Fruit fly (Drosophila melanogaster) whole organism, embryonic: ENCODE data around the gene Rtnl1.

Source experiments
- Atf-2 ChIP-seq: fragments of 200-800 bp; sonication (Bioruptor generic); optimal IDR thresholded peaks from 2 replicates; lab custom pipeline; 2016; ENCODE audit warnings: missing biosample characterization, missing genetic modification characterization
- BEAF-32 ChIP-seq: fragments of 200-800 bp; sonication (Bioruptor generic); optimal IDR thresholded peaks from 3 replicates; lab custom pipeline; 2017; ENCODE audit warnings: missing biosample characterization, missing genetic modification characterization, mild to moderate bottlenecking, moderate library complexity, missing genetic modification reagents
- Bdp1 ChIP-seq: fragments of 200-800 bp; sonication (Bioruptor generic); optimal IDR thresholded peaks from 3 replicates; lab custom pipeline; 2016; ENCODE audit warnings: missing biosample characterization, missing genetic modification characterization
- Blimp-1 ChIP-seq: fragments of 200-800 bp; sonication (Bioruptor generic); optimal IDR thresholded peaks from 3 replicates; lab custom pipeline; 2018; ENCODE audit warnings: missing biosample characterization, missing genetic modification characterization, mild to moderate bottlenecking, moderate library complexity, missing genetic modification reagents
- Bteb2 ChIP-seq: fragments of 200-800 bp; sonication (Bioruptor generic); optimal IDR thresholded peaks from 2 replicates; lab custom pipeline; 2016; ENCODE audit warnings: missing biosample characterization, missing genetic modification characterization
- CG12104 ChIP-seq: fragments of 200-800 bp; sonication (Bioruptor generic); optimal IDR thresholded peaks from 3 replicates; lab custom pipeline; 2016; ENCODE audit warnings: missing biosample characterization, missing genetic modification characterization
- CG12299 ChIP-seq: fragments of 200-800 bp; sonication (Bioruptor generic); optimal IDR thresholded peaks from 2 replicates; lab custom pipeline; 2018; ENCODE audit warnings: missing biosample characterization, mild to moderate bottlenecking, missing genetic modification characterization
- CG12391 ChIP-seq: fragments of 200-800 bp; sonication (Bioruptor generic); optimal IDR thresholded peaks from 3 replicates; lab custom pipeline; 2018; ENCODE audit warnings: missing biosample characterization, mild to moderate bottlenecking, missing genetic modification characterization, moderate library complexity
- CG14050 ChIP-seq: fragments of 200-800 bp; sonication (Bioruptor generic); IDR thresholded peaks from 3 replicates; pipeline ENCODE4 v1.3.6; 2022; ENCODE audit warnings: missing biosample characterization, missing genetic modification characterization
- CG1529 ChIP-seq: fragments of 200-800 bp; sonication (Bioruptor generic); optimal IDR thresholded peaks from 3 replicates; lab custom pipeline; 2018; ENCODE audit warnings: missing biosample characterization, missing genetic modification characterization
- CG17186 ChIP-seq: fragments of 200-800 bp; sonication (Bioruptor generic); optimal IDR thresholded peaks from 3 replicates; lab custom pipeline; 2017; ENCODE audit warnings: missing biosample characterization, missing genetic modification reagents, missing genetic modification characterization
- CG17829 ChIP-seq: fragments of 200-800 bp; optimal IDR thresholded peaks from 2 replicates; lab custom pipeline; 2019; ENCODE audit warnings: missing biosample characterization, mild to moderate bottlenecking, missing genetic modification characterization, moderate library complexity
- CG18262 ChIP-seq: fragments of 200-800 bp; optimal IDR thresholded peaks from 3 replicates; lab custom pipeline; 2019; ENCODE audit warnings: missing biosample characterization, mild to moderate bottlenecking, missing genetic modification characterization, moderate library complexity
- CG33213 ChIP-seq: fragments of 200-800 bp; sonication (Bioruptor generic); optimal IDR thresholded peaks from 3 replicates; lab custom pipeline; 2016; ENCODE audit warnings: missing biosample characterization, missing genetic modification characterization
- CG34422 ChIP-seq: fragments of 200-800 bp; sonication (Bioruptor generic); IDR thresholded peaks from 3 replicates; pipeline ENCODE4 v1.3.6; 2022; ENCODE audit warnings: missing biosample characterization, missing genetic modification characterization
- CG4328 ChIP-seq: fragments of 200-800 bp; sonication (Bioruptor generic); optimal IDR thresholded peaks from 3 replicates; lab custom pipeline; 2017; ENCODE audit warnings: missing biosample characterization, missing genetic modification reagents, missing genetic modification characterization
- CG4617 ChIP-seq: fragments of 200-800 bp; sonication (Bioruptor generic); optimal IDR thresholded peaks from 3 replicates; lab custom pipeline; 2016; ENCODE audit warnings: missing biosample characterization, missing genetic modification characterization, borderline replicate concordance
- CG5245 ChIP-seq: fragments of 200-800 bp; sonication (Bioruptor generic); optimal IDR thresholded peaks from 3 replicates; lab custom pipeline; 2016; ENCODE audit warnings: missing biosample characterization, missing genetic modification characterization
- CG7556 ChIP-seq: fragments of 200-800 bp; sonication (Bioruptor generic); optimal IDR thresholded peaks from 2 replicates; lab custom pipeline; 2017; ENCODE audit warnings: missing biosample characterization, mild to moderate bottlenecking, missing genetic modification characterization
- CG7786 ChIP-seq: fragments of 200-800 bp; sonication (Bioruptor generic); optimal IDR thresholded peaks from 2 replicates; lab custom pipeline; 2016; ENCODE audit warnings: missing biosample characterization, missing genetic modification characterization
- CG8388 ChIP-seq: fragments of 200-800 bp; sonication (Bioruptor generic); optimal IDR thresholded peaks from 2 replicates; lab custom pipeline; 2019; ENCODE audit warnings: missing biosample characterization, mild to moderate bottlenecking, missing genetic modification characterization, moderate library complexity
- CG8924 ChIP-seq: fragments of 200-800 bp; optimal IDR thresholded peaks from 3 replicates; lab custom pipeline; 2019; ENCODE audit warnings: missing biosample characterization, mild to moderate bottlenecking, missing genetic modification characterization, moderate library complexity
- D19B ChIP-seq: fragments of 200-800 bp; sonication (Bioruptor generic); optimal IDR thresholded peaks from 2 replicates; lab custom pipeline; 2017; ENCODE audit warnings: missing biosample characterization, mild to moderate bottlenecking, missing genetic modification characterization
- Dref ChIP-seq: fragments of 200-800 bp; sonication (Bioruptor generic); IDR thresholded peaks from 2 replicates; pipeline ENCODE4 v1.3.6; 2022; ENCODE audit warnings: missing biosample characterization, missing genetic modification characterization
- Eip74EF ChIP-seq, 2 experiments: fragments of 200-800 bp in 1 of 2; fragments of >200 bp in 1 of 2; sonication (Bioruptor generic) in 1 of 2; optimal IDR thresholded peaks; 2 replicates each; lab custom pipeline; 2017 to 2019; ENCODE audit warnings: missing biosample characterization in 2 of 2, missing genetic modification characterization in 2 of 2, mild to moderate bottlenecking in 1 of 2, moderate library complexity in 1 of 2
- Hsf ChIP-seq: fragments of 200-800 bp; sonication (Bioruptor generic); optimal IDR thresholded peaks from 3 replicates; lab custom pipeline; 2016; ENCODE audit warnings: missing biosample characterization, missing genetic modification characterization
- Lpt ChIP-seq: fragments of >200 bp; optimal IDR thresholded peaks from 2 replicates; lab custom pipeline; 2018; ENCODE audit warnings: missing biosample characterization, missing genetic modification characterization
- NFAT ChIP-seq: fragments of 200-800 bp; sonication (Bioruptor generic); IDR thresholded peaks from 2 replicates; pipeline ENCODE4 v1.3.6; 2022; ENCODE audit warnings: missing biosample characterization, missing genetic modification characterization
- Ravus ChIP-seq: fragments of 200-800 bp; sonication (Bioruptor generic); IDR thresholded peaks from 2 replicates; pipeline ENCODE4 v1.3.6; 2022; ENCODE audit warnings: missing biosample characterization, missing genetic modification characterization
- Side ChIP-seq: fragments of 200-800 bp; sonication (Bioruptor generic); optimal IDR thresholded peaks from 2 replicates; lab custom pipeline; 2016; ENCODE audit warnings: missing biosample characterization, missing genetic modification characterization
- Sry-β ChIP-seq: fragments of 200-800 bp; sonication (Bioruptor generic); optimal IDR thresholded peaks from 2 replicates; lab custom pipeline; 2018; ENCODE audit warnings: missing biosample characterization, mild to moderate bottlenecking, missing genetic modification characterization, moderate library complexity
- az2 ChIP-seq: fragments of 200-800 bp; sonication (Bioruptor generic); optimal IDR thresholded peaks from 3 replicates; lab custom pipeline; 2016; ENCODE audit warnings: missing biosample characterization, missing genetic modification characterization
- bbx ChIP-seq: fragments of 200-800 bp; sonication (Bioruptor generic); IDR thresholded peaks from 2 replicates; pipeline ENCODE4 v1.3.6; 2022; ENCODE audit warnings: missing biosample characterization, missing genetic modification characterization; ENCODE audit not compliant: partially characterized antibody
- caup ChIP-seq: fragments of 200-800 bp; sonication (Bioruptor generic); optimal IDR thresholded peaks from 3 replicates; lab custom pipeline; 2017; ENCODE audit warnings: missing biosample characterization, mild to moderate bottlenecking, missing genetic modification characterization, moderate library complexity; ENCODE audit not compliant: severe bottlenecking
- croc ChIP-seq: fragments of 200-800 bp; sonication (Bioruptor generic); conservative IDR thresholded peaks from 3 replicates; pipeline ENCODE4 v1.3.6; 2022; ENCODE audit warnings: missing biosample characterization, missing genetic modification characterization
- fru ChIP-seq: fragments of >200 bp; optimal IDR thresholded peaks from 2 replicates; lab custom pipeline; 2017
- grau ChIP-seq: fragments of 200-800 bp; optimal IDR thresholded peaks from 3 replicates; lab custom pipeline; 2019; ENCODE audit warnings: missing biosample characterization, mild to moderate bottlenecking, missing genetic modification characterization, moderate library complexity
- gsb ChIP-seq: fragments of 200-800 bp; sonication (Bioruptor generic); IDR thresholded peaks from 2 replicates; pipeline ENCODE4 v1.3.6; 2022; ENCODE audit warnings: missing biosample characterization, missing genetic modification characterization
- hbn ChIP-seq: fragments of 200-800 bp; sonication (Bioruptor generic); IDR thresholded peaks from 2 replicates; pipeline ENCODE4 v1.3.6; 2022; ENCODE audit warnings: missing biosample characterization, missing genetic modification characterization; ENCODE audit not compliant: partially characterized antibody
- knrl ChIP-seq: fragments of 200-800 bp; sonication (Bioruptor generic); IDR thresholded peaks from 3 replicates; pipeline ENCODE4 v1.3.6; 2022; ENCODE audit warnings: missing biosample characterization, missing genetic modification characterization; ENCODE audit not compliant: partially characterized antibody
- mld ChIP-seq: fragments of 200-800 bp; sonication (Bioruptor generic); IDR thresholded peaks from 3 replicates; pipeline ENCODE4 v1.3.6; 2022; ENCODE audit warnings: missing biosample characterization, missing genetic modification characterization; ENCODE audit not compliant: partially characterized antibody
- nau ChIP-seq: fragments of 200-800 bp; sonication (Bioruptor generic); optimal IDR thresholded peaks from 3 replicates; lab custom pipeline; 2017; ENCODE audit warnings: missing biosample characterization, mild to moderate bottlenecking, missing genetic modification characterization, missing genetic modification reagents
- nom ChIP-seq: fragments of 200-800 bp; sonication (Bioruptor generic); optimal IDR thresholded peaks from 2 replicates; lab custom pipeline; 2017; ENCODE audit warnings: missing biosample characterization, missing genetic modification characterization, mild to moderate bottlenecking, moderate library complexity, missing genetic modification reagents
- pb ChIP-seq: fragments of 200-800 bp; sonication (Bioruptor generic); optimal IDR thresholded peaks from 3 replicates; lab custom pipeline; 2016; ENCODE audit warnings: missing biosample characterization, missing genetic modification characterization
- sisA ChIP-seq: fragments of 200-800 bp; sonication (Bioruptor generic); IDR thresholded peaks from 2 replicates; pipeline ENCODE4 v1.3.6; 2022; ENCODE audit warnings: missing biosample characterization, missing genetic modification characterization
- sna ChIP-seq: fragments of 200-800 bp; sonication (Bioruptor generic); IDR thresholded peaks from 2 replicates; pipeline ENCODE4 v1.3.6; 2022; ENCODE audit warnings: missing biosample characterization, missing genetic modification characterization; ENCODE audit not compliant: partially characterized antibody
- tap ChIP-seq: fragments of 200-800 bp; optimal IDR thresholded peaks from 3 replicates; lab custom pipeline; 2019; ENCODE audit warnings: missing biosample characterization, mild to moderate bottlenecking, missing genetic modification characterization, moderate library complexity
- wdn ChIP-seq: fragments of 200-800 bp; sonication (Bioruptor generic); IDR thresholded peaks from 2 replicates; pipeline ENCODE4 v1.3.6; 2022; ENCODE audit warnings: missing biosample characterization, missing genetic modification characterization
- zen2 ChIP-seq: fragments of 200-800 bp; sonication (Bioruptor generic); IDR thresholded peaks from 3 replicates; pipeline ENCODE4 v1.3.6; 2022; ENCODE audit warnings: missing biosample characterization, missing genetic modification characterization; ENCODE audit not compliant: partially characterized antibody

Rtnl1 gene

dm6 chr2L:5009306-5010030 is at the start of gene Rtnl1:
Gene Rtnl1 (minus strand): TSS chr2L:5009720.
- TF ChIP-seq croc (no peak), CG7786 (GFP tag; lab: Kevin White, UChicago) (peak; percentile 29), caup (GFP tag; lab: Kevin White, UChicago) (peak; percentile 8), mld (GFP tag; lab: Robert Waterston, UW) (peak; percentile 84; the same call in 2 of the 3 replicates), Lpt (GFP tag; lab: Kevin White, UChicago) (no peak), bbx (GFP tag; lab: Robert Waterston, UW) (peak; percentile 90), Bteb2 (GFP tag; lab: Kevin White, UChicago) (peak; percentile 21), gsb (GFP tag; lab: Robert Waterston, UW) (no peak), CG12391 (tag; lab: Kevin White, UChicago) (peak; percentile 51), Dref (GFP tag; lab: Robert Waterston, UW) (peak; percentile 69), knrl (GFP tag; lab: Robert Waterston, UW) (peak; percentile 92), Atf-2 (GFP tag; lab: Kevin White, UChicago) (peak; percentile 9), CG33213 (GFP tag; lab: Kevin White, UChicago) (peak; percentile 87), CG12299 (peak; percentile 19), CG34422 (GFP tag; lab: Robert Waterston, UW) (peak; percentile 49; the same call in 2 of the 3 replicates), nau (GFP tag; lab: Kevin White, UChicago) (no peak), CG8388 (GFP tag; lab: Kevin White, UChicago) (no peak), Ravus (GFP tag; lab: Robert Waterston, UW) (no peak), CG5245 (GFP tag; lab: Kevin White, UChicago) (no peak), Eip74EF (GFP tag; optimal IDR thresholded peaks at IDR 0.05; lab: Kevin White, UChicago) (peak in 1 of 2 experiments; percentile 1), Bdp1 (GFP tag; lab: Kevin White, UChicago) (no peak), Blimp-1 (GFP tag; lab: Kevin White, UChicago) (no peak), NFAT (peak; percentile 53; the same call in 1 of the 2 replicates), nom (GFP tag; lab: Kevin White, UChicago) (peak; percentile 30), CG18262 (tag; lab: Kevin White, UChicago) (peak; percentile 22), sisA (GFP tag; lab: Robert Waterston, UW) (no peak; the same call in 1 of the 2 replicates), CG7556 (GFP tag; lab: Kevin White, UChicago) (peak; percentile 8), CG4617 (GFP tag; lab: Kevin White, UChicago) (peak; percentile 81), tap (no peak), CG14050 (no peak), BEAF-32 (peak; percentile 98), CG12104 (GFP tag; lab: Kevin White, UChicago) (no peak), az2 (GFP tag; lab: Kevin White, UChicago) (peak; percentile 3), CG17829 (tag; lab: Kevin White, UChicago) (peak; percentile 68), Side (GFP tag; lab: Kevin White, UChicago) (peak; percentile 3), CG17186 (peak; percentile 59), Hsf (GFP tag; lab: Kevin White, UChicago) (peak; percentile 31), D19B (GFP tag; lab: Kevin White, UChicago) (no peak), grau (tag; lab: Kevin White, UChicago) (peak; percentile 37), fru (lab: Kevin White, UChicago) (no peak), CG4328 (GFP tag; lab: Kevin White, UChicago) (no peak), CG1529 (GFP tag; lab: Kevin White, UChicago) (no peak), wdn (GFP tag; lab: Robert Waterston, UW) (no peak), Sry-β (GFP tag; lab: Kevin White, UChicago) (peak; percentile 81), sna (GFP tag; lab: Robert Waterston, UW) (peak; percentile 82), CG8924 (tag; lab: Kevin White, UChicago) (peak; percentile 20), zen2 (GFP tag; lab: Robert Waterston, UW) (peak; percentile 79), hbn (peak; percentile 95), pb (no peak)
